Worm (Caenorhabditis elegans): Measurements from ENCODE around the gene R02F2.7.

The R02F2.7 gene

ce11 chrIII:5464850-5465249 lies 18.7 kb downstream of the R02F2.7 start:
- no peak for TF ChIP-seq sem-2 (GFP tag; optimal IDR thresholded peaks at IDR 0.05)
- no peak for TF ChIP-seq nhr-76 (tag; optimal IDR thresholded peaks at IDR 0.05)
- no peak for TF ChIP-seq nhr-28 (tag; optimal IDR thresholded peaks at IDR 0.05)
- no peak for TF ChIP-seq ceh-39 (tag; optimal IDR thresholded peaks at IDR 0.05)
- no peak for TF ChIP-seq ceh-43 (GFP tag; optimal IDR thresholded peaks at IDR 0.05)
- no peak for TF ChIP-seq pha-4 (tag; optimal IDR thresholded peaks at IDR 0.05)
- TF ChIP-seq ztf-11 (tag; optimal IDR thresholded peaks at IDR 0.05): no peak
- TF ChIP-seq mep-1 (tag; optimal IDR thresholded peaks at IDR 0.05): no peak
- no peak for TF ChIP-seq tbx-8 (GFP tag; optimal IDR thresholded peaks at IDR 0.05)
- no peak for TF ChIP-seq nhr-12 (tag; optimal IDR thresholded peaks at IDR 0.05)
- TF ChIP-seq lin-32 (GFP tag; optimal IDR thresholded peaks at IDR 0.05): no peak
- no peak for TF ChIP-seq unc-120 (tag; optimal IDR thresholded peaks at IDR 0.05; ENCODE audit: poor library complexity, severe bottlenecking)
- no peak for TF ChIP-seq nhr-237 (tag; optimal IDR thresholded peaks at IDR 0.05)
- no peak for TF ChIP-seq cnd-1 (tag; optimal IDR thresholded peaks at IDR 0.05)
- no peak for TF ChIP-seq elt-1 (tag; optimal IDR thresholded peaks at IDR 0.05; ENCODE audit: borderline replicate concordance, insufficient read depth)
- no peak for TF ChIP-seq ceh-83 (GFP tag; optimal IDR thresholded peaks at IDR 0.05)
- no peak for TF ChIP-seq lsy-2 (tag; optimal IDR thresholded peaks at IDR 0.05)
- no peak for TF ChIP-seq flh-1 (GFP tag; optimal IDR thresholded peaks at IDR 0.05)
- TF ChIP-seq unc-62 (GFP tag; optimal IDR thresholded peaks at IDR 0.05): no peak
- TF ChIP-seq mls-2 (tag; optimal IDR thresholded peaks at IDR 0.05): no peak

ce11 chrIII:5464077-5464476 lies 19.5 kb downstream of the R02F2.7 start, which contains the start of gene F48E8.2:
Gene F48E8.2 (plus strand): TSS chrIII:5464377.
- TF ChIP-seq nhr-2 (tag; optimal IDR thresholded peaks at IDR 0.05): no peak
- no peak for TF ChIP-seq nhr-237 (tag; optimal IDR thresholded peaks at IDR 0.05)
- TF ChIP-seq ceh-39 (tag; optimal IDR thresholded peaks at IDR 0.05): no peak
- no peak for TF ChIP-seq cnd-1 (tag; optimal IDR thresholded peaks at IDR 0.05)
- no peak for TF ChIP-seq hlh-1 (tag; optimal IDR thresholded peaks at IDR 0.05)
- no peak for TF ChIP-seq mep-1 (tag; optimal IDR thresholded peaks at IDR 0.05)
- TF ChIP-seq mls-2 (tag; optimal IDR thresholded peaks at IDR 0.05): no peak
- no peak for TF ChIP-seq lin-32 (GFP tag; optimal IDR thresholded peaks at IDR 0.05)
- TF ChIP-seq ceh-43 (GFP tag; optimal IDR thresholded peaks at IDR 0.05): no peak
- no peak for TF ChIP-seq zip-8 (tag; optimal IDR thresholded peaks at IDR 0.05)
- no peak for TF ChIP-seq unc-62 (GFP tag; optimal IDR thresholded peaks at IDR 0.05)
- TF ChIP-seq elt-1 (tag; optimal IDR thresholded peaks at IDR 0.05; ENCODE audit: borderline replicate concordance, insufficient read depth): no peak
- no peak for TF ChIP-seq M03D4.4 (tag; optimal IDR thresholded peaks at IDR 0.05)
- TF ChIP-seq nhr-12 (tag; optimal IDR thresholded peaks at IDR 0.05): no peak
- TF ChIP-seq flh-1 (GFP tag; optimal IDR thresholded peaks at IDR 0.05): no peak

- TF ChIP-seq nhr-28 (tag; optimal IDR thresholded peaks at IDR 0.05) (no peak), zip-8 (tag; optimal IDR thresholded peaks at IDR 0.05) (no peak), lin-13 (tag; optimal IDR thresholded peaks at IDR 0.05) (no peak), tbx-8 (GFP tag; optimal IDR thresholded peaks at IDR 0.05) (no peak), ceh-83 (GFP tag; optimal IDR thresholded peaks at IDR 0.05) (no peak), cnd-1 (tag; optimal IDR thresholded peaks at IDR 0.05) (no peak), mab-5 (tag; optimal IDR thresholded peaks at IDR 0.05) (no peak), drap-1 (GFP tag; optimal IDR thresholded peaks at IDR 0.05) (no peak), hlh-1 (tag; optimal IDR thresholded peaks at IDR 0.05) (no peak), nhr-237 (tag; optimal IDR thresholded peaks at IDR 0.05) (no peak), ces-1 (GFP tag; optimal IDR thresholded peaks at IDR 0.05) (no peak), lin-32 (GFP tag; optimal IDR thresholded peaks at IDR 0.05) (no peak), snpc-4 (tag; optimal IDR thresholded peaks at IDR 0.05) (no peak), blmp-1 (tag; optimal IDR thresholded peaks at IDR 0.05) (no peak)
Observed at ce11 chrIII:5461079-5461478, 22.5 kb downstream of the R02F2.7 start, which contains the start of gene F48E8.3. Gene F48E8.3 (plus strand): TSS chrIII:5461379.

ce11 chrIII:5453290-5453689 lies 30.3 kb downstream of the R02F2.7 start, which contains the start of gene F48E8.4:
Gene F48E8.4 (plus strand): TSS chrIII:5453590.
- TF ChIP-seq mab-5 (tag; optimal IDR thresholded peaks at IDR 0.05): no peak
- TF ChIP-seq tbx-8 (GFP tag; optimal IDR thresholded peaks at IDR 0.05): no peak
- no peak for TF ChIP-seq unc-39 (tag; optimal IDR thresholded peaks at IDR 0.05)

ce11 chrIII:5450430-5450829 lies 33.1 kb downstream of the R02F2.7 start, which contains the start of gene paa-1:
Gene paa-1 (plus strand): TSS chrIII:5450730.
- no peak for TF ChIP-seq ceh-43 (GFP tag; optimal IDR thresholded peaks at IDR 0.05)
- TF ChIP-seq snpc-4 (tag; optimal IDR thresholded peaks at IDR 0.05): no peak
